Fruit fly (Drosophila melanogaster) whole organism, prepupa: ENCODE data around the gene Tango9.

Experiments used
- CG8319 ChIP-seq: fragments of 200-800 bp; sonication (Bioruptor generic); optimal IDR thresholded peaks from 3 replicates; lab custom pipeline; 2016; ENCODE audit warnings: missing biosample characterization, missing genetic modification characterization
- dac ChIP-seq: fragments of 200-800 bp; sonication (Bioruptor generic); optimal IDR thresholded peaks from 2 replicates; lab custom pipeline; 2017; ENCODE audit warnings: missing biosample characterization, mild to moderate bottlenecking, missing genetic modification characterization
- eg ChIP-seq: fragments of 200-800 bp; sonication (Bioruptor generic); IDR thresholded peaks from 3 replicates; pipeline ENCODE4 v1.3.6; 2022; ENCODE audit warnings: missing biosample characterization, missing genetic modification characterization

- TF ChIP-seq eg (GFP tag; lab: Robert Waterston, UW) (peak; percentile 46; the same call in 1 of the 3 replicates), dac (GFP tag; lab: Kevin White, UChicago) (no peak), CG8319 (no peak)
Measured at dm6 chr3R:11967262-11968029, 7.3 kb downstream of the Tango9 start, which contains the start of the genes CG12213 and GC1.
